Worm (Caenorhabditis elegans) whole organism, L2 larva: ENCODE data around the gene glf-1.

Experiments used
- C34F6.9 ChIP-seq: fragments of 150-350 bp; optimal IDR thresholded peaks from 2 replicates; lab custom pipeline; 2014; ENCODE audit warnings: missing biosample characterization, missing genetic modification characterization
- F13H6.1 ChIP-seq: sonication (generic microtip); optimal IDR thresholded peaks from 2 replicates; lab custom pipeline; 2016; ENCODE audit warnings: missing genetic modification characterization, missing compliant biosample characterization
- Y55F3AM.14 ChIP-seq: fragments of 200-800 bp; sonication (Bioruptor generic); optimal IDR thresholded peaks from 2 replicates; lab custom pipeline; 2018; ENCODE audit warnings: mild to moderate bottlenecking, missing genetic modification characterization, missing compliant biosample characterization
- alr-1 ChIP-seq: fragments of 150-350 bp; optimal IDR thresholded peaks from 2 replicates; lab custom pipeline; 2014; ENCODE audit warnings: missing biosample characterization, missing genetic modification characterization
- aly-2 ChIP-seq: fragments of 150-350 bp; optimal IDR thresholded peaks from 2 replicates; lab custom pipeline; 2014; ENCODE audit warnings: missing biosample characterization, missing genetic modification characterization
- blmp-1 ChIP-seq: sonication (generic microtip); optimal IDR thresholded peaks from 2 replicates; lab custom pipeline; 2017; ENCODE audit warnings: missing genetic modification characterization, mild to moderate bottlenecking, missing compliant biosample characterization, antibody characterized with exemption, moderate library complexity; ENCODE audit not compliant: insufficient read depth
- ceh-16 ChIP-seq: fragments of 150-350 bp; optimal IDR thresholded peaks from 2 replicates; lab custom pipeline; 2014; ENCODE audit warnings: missing biosample characterization, missing genetic modification characterization
- dmd-4 ChIP-seq: sonication (generic microtip); optimal IDR thresholded peaks from 2 replicates; lab custom pipeline; 2017; ENCODE audit warnings: missing biosample characterization, missing genetic modification characterization
- egl-27 ChIP-seq: sonication (generic microtip); optimal IDR thresholded peaks from 3 replicates; lab custom pipeline; 2017; ENCODE audit warnings: missing biosample characterization, missing genetic modification reagents, missing genetic modification characterization
- elt-1 ChIP-seq: fragments of 150-350 bp; optimal IDR thresholded peaks from 2 replicates; lab custom pipeline; 2014; ENCODE audit warnings: missing biosample characterization, missing genetic modification characterization
- elt-3 ChIP-seq: sonication (generic microtip); optimal IDR thresholded peaks from 2 replicates; lab custom pipeline; 2017; ENCODE audit warnings: missing biosample characterization, missing genetic modification characterization
- fos-1 ChIP-seq: fragments of 150-350 bp; optimal IDR thresholded peaks from 2 replicates; lab custom pipeline; 2014; ENCODE audit warnings: missing biosample characterization, missing genetic modification characterization
- gmeb-1 ChIP-seq: fragments of 150-350 bp; optimal IDR thresholded peaks from 2 replicates; lab custom pipeline; 2014; ENCODE audit warnings: missing biosample characterization, missing genetic modification characterization
- lin-11 ChIP-seq: fragments of 150-350 bp; sonication (generic microtip); optimal IDR thresholded peaks from 2 replicates; lab custom pipeline; 2014; ENCODE audit warnings: missing biosample characterization, missing genetic modification characterization, inconsistent platforms, mixed read lengths
- lin-13 ChIP-seq: fragments of 150-350 bp; optimal IDR thresholded peaks from 2 replicates; lab custom pipeline; 2014; ENCODE audit warnings: missing biosample characterization, missing genetic modification reagents, missing genetic modification characterization
- lsy-2 ChIP-seq, 2 experiments: fragments of 150-350 bp in 1 of 2; sonication (generic microtip) in 1 of 2; optimal IDR thresholded peaks; 2 replicates each; lab custom pipeline; 2014 to 2017; ENCODE audit warnings: missing biosample characterization in 2 of 2, missing genetic modification characterization in 2 of 2
- mbf-1 ChIP-seq: sonication (generic microtip); optimal IDR thresholded peaks from 2 replicates; lab custom pipeline; 2017; ENCODE audit warnings: missing biosample characterization, missing genetic modification characterization
- mdl-1 ChIP-seq, 2 experiments: fragments of 150-350 bp in 1 of 2; sonication (generic microtip) in 1 of 2; optimal IDR thresholded peaks; 2 replicates each; lab custom pipeline; 2017; ENCODE audit warnings: missing biosample characterization in 2 of 2, missing genetic modification characterization in 2 of 2
- nhr-11 ChIP-seq: fragments of 150-350 bp; optimal IDR thresholded peaks from 2 replicates; lab custom pipeline; 2014; ENCODE audit warnings: missing biosample characterization, missing genetic modification characterization
- nhr-12 ChIP-seq: fragments of 150-350 bp; optimal IDR thresholded peaks from 2 replicates; lab custom pipeline; 2014; ENCODE audit warnings: missing biosample characterization, missing genetic modification characterization
- nhr-129 ChIP-seq: fragments of 150-350 bp; optimal IDR thresholded peaks from 2 replicates; lab custom pipeline; 2014; ENCODE audit warnings: missing biosample characterization, missing genetic modification characterization
- nhr-21 ChIP-seq: fragments of 150-350 bp; optimal IDR thresholded peaks from 2 replicates; lab custom pipeline; 2014; ENCODE audit warnings: missing biosample characterization, missing genetic modification characterization
- nhr-23 ChIP-seq: fragments of 150-350 bp; optimal IDR thresholded peaks from 2 replicates; lab custom pipeline; 2014; ENCODE audit warnings: missing biosample characterization, missing genetic modification reagents, missing genetic modification characterization
- nhr-237 ChIP-seq: fragments of 150-350 bp; optimal IDR thresholded peaks from 2 replicates; lab custom pipeline; 2014; ENCODE audit warnings: missing biosample characterization, missing genetic modification characterization
- nhr-25 ChIP-seq: fragments of 150-350 bp; sonication (generic microtip); optimal IDR thresholded peaks from 3 replicates; lab custom pipeline; 2014; ENCODE audit warnings: missing biosample characterization, missing genetic modification characterization
- nhr-77 ChIP-seq: fragments of 150-350 bp; optimal IDR thresholded peaks from 2 replicates; lab custom pipeline; 2014; ENCODE audit warnings: missing biosample characterization, missing genetic modification characterization
- sem-4 ChIP-seq: fragments of 150-350 bp; optimal IDR thresholded peaks from 2 replicates; lab custom pipeline; 2014; ENCODE audit warnings: missing biosample characterization, missing genetic modification reagents, missing genetic modification characterization
- sma-3 ChIP-seq: sonication (generic microtip); optimal IDR thresholded peaks from 2 replicates; lab custom pipeline; 2016; ENCODE audit warnings: missing genetic modification reagents, missing genetic modification characterization, missing compliant biosample characterization
- sma-9 ChIP-seq, 2 experiments: fragments of 150-350 bp in 1 of 2; sonication (generic microtip) in 1 of 2; optimal IDR thresholded peaks; 2 replicates each; lab custom pipeline; 2014 to 2016; ENCODE audit warnings: missing genetic modification characterization in 2 of 2, mild to moderate bottlenecking in 1 of 2, missing biosample characterization in 1 of 2, missing compliant biosample characterization in 1 of 2, missing genetic modification reagents in 1 of 2, moderate library complexity in 1 of 2
- snpc-4 ChIP-seq: fragments of 150-350 bp; optimal IDR thresholded peaks from 2 replicates; lab custom pipeline; 2014; ENCODE audit warnings: missing biosample characterization, missing genetic modification characterization
- unc-39 ChIP-seq: fragments of 150-350 bp; optimal IDR thresholded peaks from 2 replicates; lab custom pipeline; 2014; ENCODE audit warnings: missing biosample characterization, missing genetic modification characterization
- unc-55 ChIP-seq: fragments of 150-350 bp; sonication (generic microtip); optimal IDR thresholded peaks from 3 replicates; lab custom pipeline; 2014; ENCODE audit warnings: missing biosample characterization, missing genetic modification reagents, missing genetic modification characterization
- unc-62 ChIP-seq: fragments of 150-350 bp; optimal IDR thresholded peaks from 2 replicates; lab custom pipeline; 2014; ENCODE audit warnings: missing biosample characterization, missing genetic modification reagents, missing genetic modification characterization
- zag-1 ChIP-seq: fragments of 150-350 bp; optimal IDR thresholded peaks from 2 replicates; lab custom pipeline; 2014; ENCODE audit warnings: missing biosample characterization, missing genetic modification characterization
- ztf-1 ChIP-seq: fragments of 200-800 bp; sonication (Bioruptor generic); conservative IDR thresholded peaks from 2 replicates; pipeline ENCODE4 v1.3.6; 2022; ENCODE audit warnings: missing genetic modification characterization, missing compliant biosample characterization
- ztf-11 ChIP-seq: sonication (generic microtip); optimal IDR thresholded peaks from 2 replicates; lab custom pipeline; 2017; ENCODE audit warnings: missing biosample characterization, missing genetic modification characterization
- ztf-4 ChIP-seq: fragments of 150-350 bp; optimal IDR thresholded peaks from 2 replicates; lab custom pipeline; 2014; ENCODE audit warnings: missing biosample characterization, missing genetic modification characterization

glf-1 gene

DNA sequence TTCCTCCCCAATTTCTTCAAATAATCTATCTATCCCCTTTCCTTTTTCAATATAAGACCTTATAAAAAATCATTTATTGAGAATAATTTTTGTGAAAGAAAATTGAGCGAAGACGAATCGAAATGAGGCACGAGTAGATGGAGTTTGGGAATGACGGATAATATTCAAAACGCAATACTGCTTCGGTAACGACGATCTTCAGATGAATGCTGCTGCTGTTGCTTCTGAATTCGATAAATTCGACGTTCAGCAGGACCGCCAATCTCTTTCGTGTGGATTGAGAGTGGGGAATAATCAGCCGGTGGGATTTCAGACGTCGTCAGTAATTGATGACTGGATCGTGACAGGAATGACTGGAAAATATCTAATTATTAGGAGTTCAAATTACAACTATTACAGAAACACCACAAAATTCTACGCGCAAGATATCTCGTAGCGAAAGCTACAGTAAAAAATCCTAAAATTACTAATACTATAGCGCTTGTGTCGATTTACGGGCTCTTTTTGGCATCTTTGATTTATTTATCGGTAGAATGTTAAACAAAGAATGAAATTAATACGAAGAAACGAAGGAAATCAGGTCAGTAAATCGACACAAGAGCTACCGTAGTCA is 34.8 kb upstream of the glf-1 start:
- TF ChIP-seq nhr-21 (tag; lab: Kevin White, UChicago) = no peak
- TF ChIP-seq nhr-11 = no peak
- TF ChIP-seq lsy-2 (tag; optimal IDR thresholded peaks at IDR 0.05; lab: Kevin White, UChicago) = no peak
- TF ChIP-seq nhr-77 (tag; lab: Kevin White, UChicago) = no peak
- no peak for TF ChIP-seq ztf-1 (GFP tag; lab: Robert Waterston, UW)
- TF ChIP-seq mdl-1 (tag; optimal IDR thresholded peaks at IDR 0.05; lab: Kevin White, UChicago) = no peak
- no peak for TF ChIP-seq unc-55 (GFP tag; lab: Kevin White, UChicago)
- no peak for TF ChIP-seq nhr-23 (tag; lab: Kevin White, UChicago)
- TF ChIP-seq egl-27 (tag; lab: Kevin White, UChicago) = no peak
- no peak for TF ChIP-seq unc-39
- no peak for TF ChIP-seq sma-3 (GFP tag; lab: Kevin White, UChicago)
- no peak for TF ChIP-seq nhr-25 (tag; lab: Kevin White, UChicago)
- TF ChIP-seq Y55F3AM.14 (GFP tag; lab: Kevin White, UChicago) = no peak
- TF ChIP-seq gmeb-1 (tag; lab: Kevin White, UChicago) = no peak
- no peak for TF ChIP-seq unc-62 (GFP tag; lab: Kevin White, UChicago)
- no peak for TF ChIP-seq fos-1
- TF ChIP-seq elt-3 (tag; lab: Kevin White, UChicago) = no peak
- TF ChIP-seq ceh-16 (tag; lab: Kevin White, UChicago) = no peak
- TF ChIP-seq sma-9 (GFP tag; optimal IDR thresholded peaks at IDR 0.05; lab: Kevin White, UChicago) = no peak
- TF ChIP-seq sma-9 (tag; optimal IDR thresholded peaks at IDR 0.05; lab: Kevin White, UChicago) = no peak
- TF ChIP-seq lin-11 (tag; lab: Kevin White, UChicago) = no peak

DNA sequence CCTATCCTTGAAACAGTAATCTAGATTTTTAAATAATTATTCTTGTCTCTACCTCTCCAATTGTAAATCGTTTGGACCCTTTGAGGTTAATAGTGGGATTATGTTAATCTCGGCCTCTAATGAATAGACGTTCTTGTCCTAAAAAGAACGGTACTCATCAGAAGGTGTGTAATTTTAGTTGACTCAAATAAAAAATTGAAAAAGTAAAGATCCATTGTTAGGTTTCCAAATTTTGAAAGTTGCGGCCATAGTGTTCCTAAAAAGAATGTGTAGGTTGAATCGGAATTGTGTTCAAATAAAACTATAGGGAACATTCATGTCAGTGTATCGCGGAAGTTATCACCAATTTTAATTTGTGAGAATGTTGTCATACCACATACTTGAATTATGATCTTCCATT is 30.0 kb upstream of the glf-1 start:
- no peak for TF ChIP-seq unc-39
- no peak for TF ChIP-seq F13H6.1 (tag; lab: Kevin White, UChicago)

DNA sequence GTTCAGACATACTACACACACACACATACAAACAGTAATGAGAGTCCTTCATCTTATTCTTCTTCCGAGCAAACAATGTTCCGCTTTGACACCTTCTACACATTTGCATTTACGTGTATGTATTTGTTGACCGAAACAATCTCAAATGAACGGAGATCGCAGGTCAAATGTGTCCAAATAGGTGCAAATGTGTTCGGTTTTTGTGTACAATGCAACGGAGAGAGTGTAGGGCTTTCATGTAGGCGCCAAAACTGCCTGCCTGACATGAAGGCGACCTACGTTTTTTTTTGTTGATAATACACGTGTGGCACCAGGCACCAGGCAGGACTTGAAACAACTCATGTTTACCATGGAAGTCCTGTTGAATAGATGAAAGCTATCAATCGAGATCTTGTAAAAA is 28.7 kb upstream of the glf-1 start:
- TF ChIP-seq C34F6.9 (tag; lab: Kevin White, UChicago) (no peak), mbf-1 (tag; lab: Kevin White, UChicago) (no peak), dmd-4 (no peak), ztf-4 (tag; lab: Kevin White, UChicago) (no peak), gmeb-1 (tag; lab: Kevin White, UChicago) (no peak), ztf-11 (no peak)

DNA sequence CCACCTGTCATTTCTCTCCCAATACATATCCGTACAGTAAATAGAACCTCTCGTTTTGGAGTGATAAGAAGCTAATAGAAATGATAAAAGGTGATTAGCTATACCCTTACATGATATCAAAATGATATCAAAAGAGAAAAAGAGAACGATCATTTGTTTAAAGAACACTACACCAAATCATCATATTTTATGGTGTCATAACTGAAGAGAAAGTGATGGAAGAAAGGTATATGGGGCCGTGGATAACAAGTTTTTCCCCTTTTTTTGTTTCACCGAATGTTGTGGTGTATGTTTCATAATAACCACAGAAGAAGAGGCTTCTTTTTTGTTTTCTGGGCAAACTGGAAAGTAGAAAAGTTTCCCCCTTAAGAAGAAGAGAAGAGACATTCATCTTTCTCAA is 27.4 kb upstream of the glf-1 start:
- TF ChIP-seq blmp-1 (tag; lab: Kevin White, UChicago) (peak; percentile 69), unc-55 (GFP tag; lab: Kevin White, UChicago) (no peak)

DNA sequence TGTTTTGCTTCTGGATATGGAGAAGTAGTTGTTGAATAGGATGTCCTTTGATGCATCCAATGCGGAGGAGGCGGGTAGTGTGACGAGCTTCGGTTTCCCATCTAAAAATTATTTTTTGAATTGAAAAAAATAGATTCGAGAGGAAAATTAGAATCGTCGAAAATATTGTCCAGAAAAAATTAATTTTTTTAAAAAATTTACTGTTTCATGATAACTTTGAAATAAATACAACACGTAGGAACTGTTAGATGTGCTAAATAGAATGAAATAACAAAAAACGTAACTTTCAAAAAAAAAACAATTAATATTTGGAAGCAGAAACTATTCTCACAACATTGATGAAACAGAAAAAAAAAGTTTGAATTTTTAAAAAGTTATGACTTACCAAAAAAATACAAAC is 25.8 kb upstream of the glf-1 start, which contains the start of gene C06E7.4:
Gene C06E7.4 (minus strand): TSS at position 101 of the 400 bp plus-strand sequence.
- TF ChIP-seq lin-13 (GFP tag; lab: Kevin White, UChicago) = no peak
- no peak for TF ChIP-seq F13H6.1 (tag; lab: Kevin White, UChicago)
- TF ChIP-seq zag-1 (tag; lab: Kevin White, UChicago) = no peak
- TF ChIP-seq unc-39 = no peak
- no peak for TF ChIP-seq elt-1 (tag; lab: Kevin White, UChicago)
- TF ChIP-seq nhr-237 (tag; lab: Kevin White, UChicago) = no peak
- no peak for TF ChIP-seq nhr-77 (tag; lab: Kevin White, UChicago)
- no peak for TF ChIP-seq alr-1 (tag; lab: Kevin White, UChicago)
- TF ChIP-seq nhr-12 = no peak
- TF ChIP-seq lin-11 (tag; lab: Kevin White, UChicago) = no peak
- no peak for TF ChIP-seq nhr-129 (tag; lab: Kevin White, UChicago)
- no peak for TF ChIP-seq lsy-2 (tag; optimal IDR thresholded peaks at IDR 0.05; lab: Kevin White, UChicago)
- TF ChIP-seq aly-2 (tag; lab: Kevin White, UChicago) = no peak
- no peak for TF ChIP-seq mbf-1 (tag; lab: Kevin White, UChicago)
- no peak for TF ChIP-seq sem-4 (tag; lab: Kevin White, UChicago)
- no peak for TF ChIP-seq C34F6.9 (tag; lab: Kevin White, UChicago)
- TF ChIP-seq sma-9 (GFP tag; optimal IDR thresholded peaks at IDR 0.05; lab: Kevin White, UChicago) = no peak
- no peak for TF ChIP-seq sma-9 (tag; optimal IDR thresholded peaks at IDR 0.05; lab: Kevin White, UChicago)
- no peak for TF ChIP-seq nhr-21 (tag; lab: Kevin White, UChicago)
- TF ChIP-seq snpc-4 (tag; lab: Kevin White, UChicago) = no peak
